Fruit fly (Drosophila melanogaster) whole organism, prepupa: ENCODE results near the gene CG7966.

Experiments used
- Blimp-1 ChIP-seq: fragments of 200-800 bp; sonication (Bioruptor generic); optimal IDR thresholded peaks from 3 replicates; lab custom pipeline; 2017; ENCODE audit warnings: missing biosample characterization, missing genetic modification characterization, mild to moderate bottlenecking, moderate library complexity, missing genetic modification reagents
- CG6854 ChIP-seq: fragments of 200-800 bp; sonication (Bioruptor generic); optimal IDR thresholded peaks from 2 replicates; lab custom pipeline; 2017; ENCODE audit warnings: missing biosample characterization, mild to moderate bottlenecking, missing genetic modification characterization
- lz ChIP-seq: fragments of 200-800 bp; sonication (Bioruptor generic); optimal IDR thresholded peaks from 3 replicates; lab custom pipeline; 2016; ENCODE audit warnings: missing biosample characterization, missing genetic modification characterization

DNA sequence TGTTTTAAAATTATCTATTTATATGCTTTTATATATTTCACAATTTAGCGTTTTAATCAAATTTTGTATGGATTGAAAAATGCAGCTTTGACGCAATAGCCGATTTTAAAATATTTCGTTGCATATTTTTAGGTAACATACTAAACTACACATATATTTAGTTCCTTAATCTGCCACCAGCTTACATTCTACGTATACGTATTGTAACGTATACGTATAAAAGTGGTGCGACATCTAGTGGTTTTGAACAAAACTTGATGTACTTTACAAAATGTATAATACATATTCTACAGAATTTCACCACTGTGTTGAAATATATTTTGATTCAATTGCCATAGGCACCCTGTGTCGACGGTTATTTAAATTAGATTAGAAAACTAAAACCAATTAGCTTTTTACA is 27.0 kb upstream of the CG7966 start:
- TF ChIP-seq lz (GFP tag; lab: Kevin White, UChicago) (no peak), CG6854 (GFP tag; lab: Kevin White, UChicago) (no peak), Blimp-1 (no peak)
